Worm (Caenorhabditis elegans) whole organism, L4/young adult: Measurements from ENCODE around the gene fkb-1.

Source experiments
- W03F9.2 ChIP-seq: fragments of 150-350 bp; optimal IDR thresholded peaks from 2 replicates; lab custom pipeline; 2014; ENCODE audit warnings: missing biosample characterization, missing genetic modification characterization
- him-1 ChIP-seq: sonication (generic microtip); optimal IDR thresholded peaks from 2 replicates; lab custom pipeline; 2016; ENCODE audit warnings: missing genotype, missing genetic modification reagents, missing genetic modification characterization, missing compliant biosample characterization

- TF ChIP-seq him-1 (tag; lab: Kevin White, UChicago) (no peak), W03F9.2 (tag; lab: Kevin White, UChicago) (no peak)
These were observed 26.5 kb upstream of the fkb-1 start for ce11 chrIV:11009928-11010327.
